Worm (Caenorhabditis elegans) whole organism, midembryonic: ENCODE measurements around the gene rgr-1.
"Not testable (repeated sequence)": the region's sequence is repeated elsewhere in the genome, so short reads cannot be mapped to it uniquely, and the experiment has no call there.

Experiments used
- T22C8.4 ChIP-seq: fragments of 200-800 bp; sonication (Bioruptor generic); IDR thresholded peaks from 2 replicates; pipeline ENCODE4 v1.3.6; 2022; ENCODE audit warnings: missing genetic modification characterization, missing compliant biosample characterization
- cog-1 ChIP-seq: sonication (generic microtip); optimal IDR thresholded peaks from 2 replicates; lab custom pipeline; 2016; ENCODE audit warnings: missing genetic modification characterization, missing compliant biosample characterization
- flt-1 ChIP-seq: fragments of 200-800 bp; sonication (Bioruptor generic); IDR thresholded peaks from 2 replicates; pipeline ENCODE4 v1.3.6; 2022; ENCODE audit warnings: missing genetic modification characterization, missing compliant biosample characterization
- klf-2 ChIP-seq: fragments of 200-800 bp; sonication (Bioruptor generic); conservative IDR thresholded peaks from 2 replicates; pipeline ENCODE4 v1.3.6; 2022; ENCODE audit warnings: missing genetic modification reagents, missing genetic modification characterization, missing compliant biosample characterization
- med-1 ChIP-seq: sonication (generic microtip); optimal IDR thresholded peaks from 2 replicates; lab custom pipeline; 2017; ENCODE audit warnings: missing genetic modification characterization, mild to moderate bottlenecking, missing compliant biosample characterization, antibody characterized with exemption, missing genetic modification reagents; ENCODE audit not compliant: insufficient read depth
- ref-1 ChIP-seq: fragments of 200-800 bp; sonication (Bioruptor generic); conservative IDR thresholded peaks from 2 replicates; pipeline ENCODE4 v1.3.6; 2022; ENCODE audit warnings: missing genetic modification reagents, missing genetic modification characterization, missing compliant biosample characterization
- tab-1 ChIP-seq: fragments of 200-800 bp; sonication (Bioruptor generic); IDR thresholded peaks from 2 replicates; pipeline ENCODE4 v1.3.6; 2022; ENCODE audit warnings: missing genetic modification characterization, missing compliant biosample characterization
- ztf-23 ChIP-seq: fragments of 200-800 bp; sonication (Bioruptor generic); IDR thresholded peaks from 2 replicates; pipeline ENCODE4 v1.3.6; 2022; ENCODE audit warnings: missing genetic modification reagents, missing genetic modification characterization, missing compliant biosample characterization
- ztf-29 ChIP-seq: fragments of 200-800 bp; sonication (Bioruptor generic); IDR thresholded peaks from 2 replicates; pipeline ENCODE4 v1.3.6; 2022; ENCODE audit warnings: missing genetic modification reagents, missing genetic modification characterization, missing compliant biosample characterization

rgr-1 gene

DNA sequence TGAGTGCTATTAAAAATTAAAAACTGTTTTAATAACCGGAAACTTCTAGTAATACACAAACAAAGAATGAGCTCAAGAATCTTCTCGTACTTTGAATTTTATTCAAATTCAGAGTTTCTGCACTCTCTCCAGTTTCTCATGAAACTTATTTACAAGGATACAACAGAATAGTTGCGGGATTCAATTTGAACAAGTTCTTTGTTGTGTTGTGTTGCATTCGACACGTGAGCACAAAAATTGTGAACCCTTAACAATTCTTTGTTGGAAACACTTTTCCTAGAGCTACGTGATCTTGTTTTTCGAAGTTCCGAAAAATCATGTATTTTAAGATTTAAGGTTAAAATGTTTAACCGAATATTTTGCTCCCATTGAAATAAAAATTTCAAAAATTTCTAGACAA lies 19.8 kb upstream of the rgr-1 start:
- TF ChIP-seq flt-1 (no peak), T22C8.4 (no peak), klf-2 (GFP tag; lab: Robert Waterston, UW) (no peak), ztf-23 (GFP tag; lab: Robert Waterston, UW) (no peak), ref-1 (no peak), ztf-29 (GFP tag; lab: Robert Waterston, UW) (no peak), med-1 (no peak), tab-1 (GFP tag; lab: Robert Waterston, UW) (no peak), cog-1 (tag; lab: Kevin White, UChicago) (no peak)

DNA sequence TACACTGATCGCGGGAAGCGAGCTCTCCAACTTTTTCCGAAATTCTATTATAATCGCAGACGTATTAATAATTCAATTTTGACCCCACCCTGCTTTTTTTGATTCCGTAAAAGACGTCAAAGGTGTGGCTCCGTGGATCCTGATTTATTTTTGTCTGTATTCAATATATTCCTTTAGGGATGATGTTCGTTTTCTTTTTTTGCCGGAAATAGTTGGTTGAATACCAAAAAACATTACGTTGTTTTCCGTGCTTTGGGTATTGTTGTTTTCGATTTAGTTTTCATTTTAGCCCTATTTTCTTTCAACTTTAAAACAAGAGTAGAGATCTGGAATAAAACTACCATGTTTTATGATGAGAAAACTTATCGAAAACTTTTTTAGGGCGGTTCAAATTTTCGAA lies 16.8 kb upstream of the rgr-1 start:
- no peak for TF ChIP-seq med-1
- TF ChIP-seq tab-1 (GFP tag; lab: Robert Waterston, UW), result no peak
- TF ChIP-seq klf-2 (GFP tag; lab: Robert Waterston, UW), result no peak
- no peak for TF ChIP-seq ztf-29 (GFP tag; lab: Robert Waterston, UW)
- no peak for TF ChIP-seq ref-1
- no peak for TF ChIP-seq ztf-23 (GFP tag; lab: Robert Waterston, UW)
- no peak for TF ChIP-seq flt-1
- TF ChIP-seq T22C8.4, result no peak
- no peak for TF ChIP-seq cog-1 (tag; lab: Kevin White, UChicago)

DNA sequence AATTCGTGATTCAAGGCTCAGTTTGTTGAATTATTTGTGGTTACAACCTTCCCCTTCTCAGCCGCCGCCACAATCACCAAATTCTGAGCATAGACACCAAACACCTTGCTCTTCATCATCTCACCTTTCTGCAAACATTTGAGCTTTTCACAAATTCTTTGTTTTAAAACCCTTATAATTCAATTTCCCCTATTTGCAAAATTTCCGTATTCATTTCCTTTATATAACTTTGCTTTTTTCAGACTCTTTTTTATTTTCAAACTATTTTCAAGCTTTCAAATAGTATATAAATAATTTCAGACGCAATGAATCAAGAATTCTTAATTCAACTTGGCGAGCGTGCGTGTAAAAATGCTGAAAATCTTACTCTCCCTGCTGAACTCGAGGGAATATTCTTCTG lies 10.0 kb upstream of the rgr-1 start, which contains the start of gene tkr-1:
Gene tkr-1, plus strand, starts transcription at position 301 of the 400 bp plus-strand sequence.
- TF ChIP-seq klf-2 (GFP tag; lab: Robert Waterston, UW) (no peak), tab-1 (GFP tag; lab: Robert Waterston, UW) (no peak), cog-1 (tag; lab: Kevin White, UChicago) (no peak), ref-1 (no peak)

DNA sequence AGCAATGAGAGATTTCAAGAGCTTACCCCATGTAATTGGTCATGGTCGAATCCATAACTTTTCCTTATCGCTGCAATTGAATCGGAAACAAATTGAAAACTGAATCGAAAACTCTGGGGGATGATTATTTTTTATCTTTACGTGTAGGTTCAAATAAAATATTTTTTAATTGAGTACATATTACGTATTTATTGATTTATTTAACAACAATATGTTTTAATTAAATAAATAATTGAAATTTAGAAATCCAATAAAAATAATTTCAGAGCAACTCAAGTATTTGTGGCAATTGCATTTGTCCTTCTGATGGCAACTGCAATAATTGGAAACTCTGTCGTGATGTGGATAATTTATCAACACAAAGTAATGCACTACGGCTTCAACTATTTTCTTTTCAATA lies 8.0 kb upstream of the rgr-1 start, which contains the start of gene C38C10.3:
Gene C38C10.3, minus strand, starts transcription at position 101 of the 400 bp plus-strand sequence.
- TF ChIP-seq flt-1 (no peak), tab-1 (GFP tag; lab: Robert Waterston, UW) (no peak), med-1 (no peak), ztf-29 (GFP tag; lab: Robert Waterston, UW) (no peak), ztf-23 (GFP tag; lab: Robert Waterston, UW) (no peak), ref-1 (no peak), T22C8.4 (no peak), klf-2 (GFP tag; lab: Robert Waterston, UW) (no peak)

DNA sequence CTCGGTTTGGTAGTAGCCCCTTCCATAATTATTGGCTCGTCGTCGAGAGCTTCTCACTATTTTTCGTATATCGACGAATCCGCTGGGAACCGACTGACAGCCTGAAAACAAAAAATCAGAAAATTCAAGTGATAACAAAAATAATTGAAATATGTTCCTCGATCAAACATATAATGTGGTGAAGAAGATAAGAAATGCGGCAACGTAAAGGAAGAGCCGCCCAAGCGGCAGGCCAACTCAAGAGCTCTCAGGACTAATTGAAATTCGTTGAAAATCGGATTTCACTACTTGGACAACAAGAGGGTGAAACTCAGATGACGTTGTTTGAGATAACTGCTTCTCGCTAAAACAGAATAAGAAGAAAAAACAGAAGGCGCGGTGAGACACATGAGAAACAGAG lies 3.5 kb upstream of the rgr-1 start, which contains the start of gene slc-17.2:
Gene slc-17.2, minus strand, starts transcription at position 101 of the 400 bp plus-strand sequence.
- TF ChIP-seq ref-1, result no peak
- no peak for TF ChIP-seq flt-1
- TF ChIP-seq cog-1 (tag; lab: Kevin White, UChicago), result no peak
- no peak for TF ChIP-seq klf-2 (GFP tag; lab: Robert Waterston, UW)
- no peak for TF ChIP-seq med-1
- no peak for TF ChIP-seq ztf-29 (GFP tag; lab: Robert Waterston, UW)
- TF ChIP-seq T22C8.4, result no peak
- TF ChIP-seq tab-1 (GFP tag; lab: Robert Waterston, UW), result no peak
- TF ChIP-seq ztf-23 (GFP tag; lab: Robert Waterston, UW), result no peak

DNA sequence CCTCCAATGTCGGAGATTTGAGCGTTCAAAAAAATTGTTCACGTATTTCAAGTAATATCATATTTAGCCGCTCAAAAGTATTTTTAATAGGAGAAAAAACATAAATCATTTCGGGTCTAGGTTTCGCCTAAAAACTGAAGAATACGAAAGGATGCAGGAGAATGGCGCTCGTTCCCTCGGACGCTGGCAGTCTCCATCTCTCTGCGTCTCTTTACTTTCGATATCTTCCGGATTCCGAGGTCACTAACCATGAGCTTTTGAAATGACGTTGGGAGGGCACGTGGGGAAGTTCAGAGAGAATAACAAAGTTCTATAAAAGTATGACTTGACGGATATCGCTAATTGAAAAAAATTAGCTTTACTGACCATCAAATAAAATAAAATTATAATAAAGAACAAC lies 2.6 kb upstream of the rgr-1 start:
- TF ChIP-seq flt-1, result no peak
- no peak for TF ChIP-seq ref-1
- TF ChIP-seq T22C8.4, result no peak
- TF ChIP-seq tab-1 (GFP tag; lab: Robert Waterston, UW), result no peak
- TF ChIP-seq klf-2 (GFP tag; lab: Robert Waterston, UW), result no peak
- no peak for TF ChIP-seq med-1
- no peak for TF ChIP-seq cog-1 (tag; lab: Kevin White, UChicago)
- no peak for TF ChIP-seq ztf-23 (GFP tag; lab: Robert Waterston, UW)
- TF ChIP-seq ztf-29 (GFP tag; lab: Robert Waterston, UW), result no peak

DNA sequence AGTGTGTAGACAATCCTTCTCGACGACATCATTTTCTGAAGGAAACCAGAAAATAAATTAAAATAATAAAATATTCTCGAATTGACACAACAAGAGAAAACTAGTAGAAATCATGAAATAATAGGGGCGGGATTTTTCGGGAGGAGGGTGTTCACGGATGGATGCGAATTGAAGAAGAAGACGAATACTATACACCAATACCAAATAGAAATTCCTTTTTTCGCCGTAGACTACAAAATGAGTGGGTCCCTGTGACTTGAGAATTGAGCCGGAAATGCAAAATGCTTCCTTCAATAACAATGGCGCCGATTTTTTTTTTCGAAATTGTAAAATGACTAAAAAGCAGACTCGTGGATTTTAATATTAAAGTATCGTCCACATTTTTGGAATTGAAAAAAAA lies 7.5 kb downstream of the rgr-1 start, which contains the start of gene nlp-48:
Gene nlp-48, minus strand, starts transcription at position 101 of the 400 bp plus-strand sequence.
- TF ChIP-seq klf-2 (GFP tag; lab: Robert Waterston, UW), result no peak
- TF ChIP-seq ztf-29 (GFP tag; lab: Robert Waterston, UW), result no peak
- TF ChIP-seq med-1, result no peak
- TF ChIP-seq ztf-23 (GFP tag; lab: Robert Waterston, UW), result no peak
- TF ChIP-seq ref-1, result no peak
- TF ChIP-seq cog-1 (tag; lab: Kevin White, UChicago), result no peak
- TF ChIP-seq flt-1, result no peak

DNA sequence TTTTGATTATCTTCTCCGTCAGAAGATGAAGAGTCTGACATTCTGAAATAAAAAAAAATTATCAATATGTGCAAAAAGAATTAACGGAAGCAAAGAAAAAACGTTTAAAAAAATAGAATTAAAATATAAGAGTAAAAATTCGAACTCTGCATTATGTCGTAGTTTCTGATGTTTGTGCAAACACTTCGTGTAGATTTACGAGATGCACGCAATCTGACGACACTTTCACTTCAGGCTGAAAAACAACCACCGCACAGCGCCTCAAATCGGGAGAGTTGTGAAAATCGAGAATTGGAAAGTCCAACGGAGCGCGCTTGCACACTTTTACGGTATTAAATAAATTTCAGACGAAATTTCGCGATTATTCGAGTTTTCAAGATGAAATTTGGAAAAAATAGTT lies 13.1 kb downstream of the rgr-1 start, which contains the start of gene T26G10.1:
Gene T26G10.1, minus strand, starts transcription at position 42 of the 400 bp plus-strand sequence.
- TF ChIP-seq klf-2 (GFP tag; lab: Robert Waterston, UW), result no peak
- TF ChIP-seq ztf-29 (GFP tag; lab: Robert Waterston, UW), result no peak
- no peak for TF ChIP-seq flt-1
- TF ChIP-seq ztf-23 (GFP tag; lab: Robert Waterston, UW), result peak; percentile 47; the same call in 1 of the 2 replicates
- TF ChIP-seq ref-1, result no peak
- no peak for TF ChIP-seq T22C8.4

DNA sequence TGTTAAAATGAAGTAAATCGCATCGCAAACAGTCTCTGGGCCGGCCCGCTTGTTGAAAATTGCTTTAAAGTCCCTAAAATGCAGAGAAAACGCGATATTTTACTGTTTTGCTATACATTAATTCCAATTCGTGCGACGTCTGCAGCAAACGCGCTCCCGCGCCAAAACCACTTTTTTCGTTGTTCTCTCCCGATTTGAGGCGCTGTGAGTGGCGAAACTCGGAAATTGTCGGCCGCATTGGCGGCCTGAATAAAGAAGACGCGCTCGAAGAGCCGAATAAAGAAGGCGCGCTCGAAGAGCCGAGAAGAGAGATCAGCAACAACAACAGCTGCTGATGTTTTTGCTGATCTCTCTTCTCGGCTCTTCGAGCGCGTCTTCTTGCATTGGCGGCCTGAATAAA lies 14.8 kb downstream of the rgr-1 start:
- 0 out of 2 replicates have a peak, but pooled peaks have one; percentile 45 for TF ChIP-seq tab-1 (GFP tag; lab: Robert Waterston, UW)

DNA sequence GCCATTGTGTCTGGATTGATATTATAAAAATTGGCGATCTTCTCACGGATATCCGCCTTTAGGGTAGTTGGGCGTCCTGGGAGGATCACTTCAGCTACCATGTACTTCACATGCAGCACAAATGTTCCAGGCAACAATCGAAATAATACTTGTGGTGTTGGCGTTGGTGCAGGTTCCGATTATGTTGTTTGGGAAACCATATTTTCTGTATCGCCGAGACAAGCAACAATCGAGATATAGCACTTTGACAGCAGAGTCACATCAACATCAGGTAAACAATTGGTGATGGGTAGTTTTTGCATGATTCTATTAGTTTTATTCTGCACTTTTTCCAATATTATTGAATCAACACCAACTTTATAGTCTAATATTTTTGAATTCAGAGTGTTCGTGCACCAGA lies 19.8 kb downstream of the rgr-1 start, which contains the start of gene T26G10.3:
Gene T26G10.3, minus strand, starts transcription at position 101 of the 400 bp plus-strand sequence.
- TF ChIP-seq tab-1 (GFP tag; lab: Robert Waterston, UW) (no peak), ztf-23 (GFP tag; lab: Robert Waterston, UW) (no peak), cog-1 (tag; lab: Kevin White, UChicago) (no peak), med-1 (no peak), ztf-29 (GFP tag; lab: Robert Waterston, UW) (no peak), T22C8.4 (no peak), flt-1 (no peak), klf-2 (GFP tag; lab: Robert Waterston, UW) (no peak), ref-1 (no peak)

DNA sequence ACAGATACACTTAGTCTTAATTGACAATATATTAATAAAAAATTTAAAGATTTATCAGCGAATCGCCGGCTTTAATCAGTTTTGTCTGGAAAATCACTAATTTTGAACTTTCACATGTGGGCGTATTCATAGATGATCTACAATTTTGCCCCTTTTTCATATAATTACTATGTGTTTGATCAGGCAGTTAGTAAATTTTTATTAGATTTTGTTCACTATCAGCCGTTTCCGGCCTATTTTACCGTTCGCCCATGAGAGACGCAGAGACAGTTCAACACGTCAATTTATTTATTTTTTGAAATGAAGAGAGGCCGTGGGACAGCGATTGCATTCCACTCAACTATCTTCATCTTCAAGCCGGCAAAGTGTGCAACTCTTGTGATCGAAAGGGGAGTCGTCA lies 26.7 kb downstream of the rgr-1 start, which contains the start of gene T26G10.4:
Gene T26G10.4, plus strand, starts transcription at position 301 of the 400 bp plus-strand sequence.
- TF ChIP-seq tab-1 (GFP tag; lab: Robert Waterston, UW); klf-2 (GFP tag; lab: Robert Waterston, UW); ref-1: not testable (repeated sequence)
